Worm (Caenorhabditis elegans) whole organism, early embryonic: ENCODE results near the gene T04A6.2.

Source experiments
- B0310.2 ChIP-seq: sonication (generic microtip); optimal IDR thresholded peaks from 2 replicates; lab custom pipeline; 2016; ENCODE audit warnings: mild to moderate bottlenecking, missing genetic modification characterization, missing compliant biosample characterization
- F13C5.2 ChIP-seq: sonication (generic microtip); optimal IDR thresholded peaks from 2 replicates; lab custom pipeline; 2017; ENCODE audit warnings: mild to moderate bottlenecking, missing genetic modification characterization, inconsistent platforms, missing compliant biosample characterization
- aly-1 ChIP-seq: sonication (generic microtip); optimal IDR thresholded peaks from 2 replicates; lab custom pipeline; 2016; ENCODE audit warnings: missing genetic modification characterization, missing compliant biosample characterization
- ama-1 ChIP-seq: fragments of 150-350 bp; optimal IDR thresholded peaks from 2 replicates; lab custom pipeline; 2014
- ceh-13 ChIP-seq: fragments of 200-800 bp; sonication (Bioruptor generic); optimal IDR thresholded peaks from 2 replicates; lab custom pipeline; 2018; ENCODE audit warnings: mild to moderate bottlenecking, missing genetic modification characterization, missing compliant biosample characterization
- ceh-36 ChIP-seq: sonication (generic microtip); optimal IDR thresholded peaks from 2 replicates; lab custom pipeline; 2016; ENCODE audit warnings: missing genetic modification characterization, inconsistent platforms, missing compliant biosample characterization
- ets-7 ChIP-seq: sonication (generic microtip); optimal IDR thresholded peaks from 2 replicates; lab custom pipeline; 2016; ENCODE audit warnings: missing genotype, missing genetic modification characterization, missing compliant biosample characterization
- flt-1 ChIP-seq: fragments of 200-800 bp; sonication (Bioruptor generic); IDR thresholded peaks from 2 replicates; pipeline ENCODE4 v1.3.6; 2022; ENCODE audit warnings: missing genetic modification characterization, missing compliant biosample characterization
- hmbx-1 ChIP-seq: sonication (generic microtip); optimal IDR thresholded peaks from 2 replicates; lab custom pipeline; 2016; ENCODE audit warnings: mild to moderate bottlenecking, missing genetic modification characterization, missing compliant biosample characterization
- hmg-4 ChIP-seq: fragments of 200-800 bp; sonication (Bioruptor generic); optimal IDR thresholded peaks from 2 replicates; lab custom pipeline; 2018; ENCODE audit warnings: mild to moderate bottlenecking, missing genetic modification characterization, missing compliant biosample characterization
- hnd-1 ChIP-seq: sonication (generic microtip); optimal IDR thresholded peaks from 2 replicates; lab custom pipeline; 2016; ENCODE audit warnings: missing genetic modification characterization, missing compliant biosample characterization
- pes-1 ChIP-seq: fragments of 200-800 bp; sonication (Bioruptor generic); IDR thresholded peaks from 2 replicates; pipeline ENCODE4 v1.3.6; 2022; ENCODE audit warnings: missing genetic modification reagents, missing genetic modification characterization, missing compliant biosample characterization
- scrt-1 ChIP-seq: fragments of 200-800 bp; sonication (Bioruptor generic); IDR thresholded peaks from 2 replicates; pipeline ENCODE4 v1.3.6; 2022; ENCODE audit warnings: missing genetic modification characterization, missing compliant biosample characterization
- sea-1 ChIP-seq: fragments of 200-800 bp; sonication (Bioruptor generic); conservative IDR thresholded peaks from 2 replicates; pipeline ENCODE4 v1.3.6; 2022; ENCODE audit warnings: missing genetic modification characterization, missing compliant biosample characterization
- tbx-11 ChIP-seq: fragments of 200-800 bp; sonication (Bioruptor generic); IDR thresholded peaks from 2 replicates; pipeline ENCODE4 v1.3.6; 2022; ENCODE audit warnings: missing genetic modification characterization, missing compliant biosample characterization
- tbx-37 ChIP-seq: fragments of 200-800 bp; sonication (Bioruptor generic); conservative IDR thresholded peaks from 2 replicates; pipeline ENCODE4 v1.3.6; 2022; ENCODE audit warnings: missing genetic modification reagents, missing genetic modification characterization, missing compliant biosample characterization
- tra-4 ChIP-seq: sonication (generic microtip); optimal IDR thresholded peaks from 2 replicates; lab custom pipeline; 2017; ENCODE audit warnings: missing genetic modification characterization, missing compliant biosample characterization

Gene T04A6.2

DNA sequence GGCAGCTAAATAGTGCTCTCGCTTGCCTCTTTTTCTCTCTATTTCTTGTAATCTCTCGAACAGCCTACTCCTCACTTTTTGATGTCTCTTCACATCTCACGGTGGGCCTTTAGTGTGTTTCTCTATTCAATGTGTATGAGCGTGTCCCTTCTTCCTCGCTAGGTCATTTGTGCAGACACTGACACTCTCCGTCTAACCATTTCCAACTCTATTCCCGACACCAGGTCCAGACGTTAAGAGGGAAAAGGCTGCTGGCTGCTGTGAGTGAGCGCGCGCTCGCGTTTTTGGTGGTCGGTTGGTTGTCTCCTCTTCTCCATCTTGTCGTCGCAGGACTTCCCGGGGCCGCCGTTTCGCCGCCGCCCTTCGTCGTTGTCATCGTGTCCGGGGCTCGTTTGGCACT is 44.8 kb downstream of the T04A6.2 start:
- peak; percentile 45; the same call in 1 of the 2 replicates for TF ChIP-seq tbx-11
- peak; percentile 86 for TF ChIP-seq hmg-4
- no peak for TF ChIP-seq ets-7 (tag; lab: Kevin White, UChicago)
- peak; percentile 73 for TF ChIP-seq F13C5.2
- peak; percentile 66 for TF ChIP-seq aly-1 (tag; lab: Kevin White, UChicago)
- TF ChIP-seq sea-1: peak; percentile 42; the same call in 1 of the 2 replicates
- peak; percentile 58 for TF ChIP-seq B0310.2 (tag; lab: Kevin White, UChicago)
- no peak for TF ChIP-seq hnd-1 (tag; lab: Kevin White, UChicago)

- TF ChIP-seq flt-1 (no peak), B0310.2 (tag; lab: Kevin White, UChicago) (no peak), sea-1 (no peak), pes-1 (GFP tag; lab: Robert Waterston, UW) (no peak), tbx-37 (no peak), tbx-11 (no peak), scrt-1 (GFP tag; lab: Robert Waterston, UW) (no peak), hmg-4 (no peak), hmbx-1 (no peak), aly-1 (tag; lab: Kevin White, UChicago) (no peak), tra-4 (tag; lab: Kevin White, UChicago) (no peak), ets-7 (tag; lab: Kevin White, UChicago) (no peak), ceh-13 (GFP tag; lab: Kevin White, UChicago) (no peak), ceh-36 (no peak), hnd-1 (tag; lab: Kevin White, UChicago) (no peak), ama-1 (no peak), F13C5.2 (no peak)
Measured at ce11 chrIII:7661162-7661561, 46.5 kb downstream of the T04A6.2 start.

DNA sequence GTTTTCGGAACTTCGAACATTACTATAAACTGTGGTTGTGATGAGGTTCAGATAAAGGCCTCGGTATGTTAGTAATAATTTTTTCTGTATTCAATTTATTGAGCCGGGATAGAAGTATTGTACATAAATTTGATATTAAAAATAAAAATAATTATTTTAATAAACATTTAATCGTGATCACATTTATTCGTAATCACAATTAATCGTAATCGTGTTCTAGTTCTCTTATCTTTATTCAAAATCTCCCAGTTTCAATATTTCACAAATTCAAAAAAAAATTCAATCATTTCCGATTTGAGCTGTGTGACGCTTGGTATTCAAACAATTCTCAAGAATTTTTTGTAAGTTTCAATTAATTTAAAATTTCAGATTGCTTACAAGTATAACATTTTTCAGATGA is 47.3 kb downstream of the T04A6.2 start, which contains the start of gene lido-18:
lido-18 (plus strand) TSS at position 301 of the 400 bp plus-strand sequence.
- TF ChIP-seq tra-4 (tag; lab: Kevin White, UChicago) (no peak), ceh-13 (GFP tag; lab: Kevin White, UChicago) (no peak), ama-1 (no peak), hmg-4 (no peak), flt-1 (no peak), hmbx-1 (no peak), tbx-37 (no peak)
